Worm (Caenorhabditis elegans): ENCODE measurements around the gene C14B1.12.
A peak's percentile ranks its signal among the peaks of the same experiment; 100 is the strongest.

DNA sequence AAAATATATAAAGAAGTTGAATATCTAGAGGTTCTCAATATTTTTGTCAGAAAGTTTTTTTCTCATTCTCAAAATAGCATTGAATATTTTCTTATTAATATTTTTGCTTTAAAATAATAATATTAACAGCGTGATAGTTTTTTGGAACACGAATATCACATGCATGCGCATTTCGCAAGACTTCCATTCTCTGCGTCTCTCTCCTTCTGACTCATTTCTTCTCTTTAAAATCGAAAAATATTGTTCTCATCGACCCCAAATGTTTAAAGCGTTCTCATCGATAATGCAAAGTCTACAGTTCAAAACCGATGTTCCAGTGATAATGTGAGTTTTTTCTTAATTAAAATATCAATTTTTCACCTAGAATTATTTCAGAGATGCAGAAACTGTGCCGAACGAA lies 21.4 kb downstream of the C14B1.12 start, which contains the start of gene C14B1.3:
- TF ChIP-seq lsy-2 (tag; optimal IDR thresholded peaks at IDR 0.05) (peak; percentile 5), ham-2 (GFP tag; optimal IDR thresholded peaks at IDR 0.05) (no peak), ces-1 (GFP tag; optimal IDR thresholded peaks at IDR 0.05) (no peak), snpc-4 (tag; optimal IDR thresholded peaks at IDR 0.05) (no peak), nhr-12 (tag; optimal IDR thresholded peaks at IDR 0.05) (no peak), blmp-1 (tag; optimal IDR thresholded peaks at IDR 0.05) (no peak), unc-39 (tag; optimal IDR thresholded peaks at IDR 0.05) (no peak), bed-3 (GFP tag; optimal IDR thresholded peaks at IDR 0.05) (no peak), zip-8 (tag; optimal IDR thresholded peaks at IDR 0.05) (no peak), lin-32 (GFP tag; optimal IDR thresholded peaks at IDR 0.05) (no peak), M03D4.4 (tag; optimal IDR thresholded peaks at IDR 0.05) (no peak), ztf-11 (tag; optimal IDR thresholded peaks at IDR 0.05) (no peak), nhr-76 (tag; optimal IDR thresholded peaks at IDR 0.05) (no peak), lin-13 (tag; optimal IDR thresholded peaks at IDR 0.05) (no peak)
